Fruit fly (Drosophila melanogaster) whole organism, wandering third instar larva: ENCODE measurements around the gene CG14329.

Experiments
- Hr78 ChIP-seq: fragments of >200 bp; optimal IDR thresholded peaks from 2 replicates; lab custom pipeline; 2017; ENCODE audit warnings: missing biosample characterization, missing genetic modification characterization
- OdsH ChIP-seq: fragments of 200-800 bp; sonication (Bioruptor generic); optimal IDR thresholded peaks from 2 replicates; lab custom pipeline; 2016; ENCODE audit warnings: missing biosample characterization, mild to moderate bottlenecking, missing genetic modification characterization
- fru ChIP-seq: fragments of 200-800 bp; sonication (Bioruptor generic); optimal IDR thresholded peaks from 3 replicates; lab custom pipeline; 2016; ENCODE audit warnings: missing biosample characterization, mild to moderate bottlenecking, missing genetic modification characterization
- lola ChIP-seq: fragments of >200 bp; optimal IDR thresholded peaks from 2 replicates; lab custom pipeline; 2017; ENCODE audit warnings: missing biosample characterization, missing genetic modification characterization
- pan ChIP-seq: fragments of >200 bp; optimal IDR thresholded peaks from 2 replicates; lab custom pipeline; 2017
- usp ChIP-seq: fragments of >200 bp; optimal IDR thresholded peaks from 2 replicates; lab custom pipeline; 2017; ENCODE audit warnings: missing biosample characterization, missing genetic modification characterization

DNA sequence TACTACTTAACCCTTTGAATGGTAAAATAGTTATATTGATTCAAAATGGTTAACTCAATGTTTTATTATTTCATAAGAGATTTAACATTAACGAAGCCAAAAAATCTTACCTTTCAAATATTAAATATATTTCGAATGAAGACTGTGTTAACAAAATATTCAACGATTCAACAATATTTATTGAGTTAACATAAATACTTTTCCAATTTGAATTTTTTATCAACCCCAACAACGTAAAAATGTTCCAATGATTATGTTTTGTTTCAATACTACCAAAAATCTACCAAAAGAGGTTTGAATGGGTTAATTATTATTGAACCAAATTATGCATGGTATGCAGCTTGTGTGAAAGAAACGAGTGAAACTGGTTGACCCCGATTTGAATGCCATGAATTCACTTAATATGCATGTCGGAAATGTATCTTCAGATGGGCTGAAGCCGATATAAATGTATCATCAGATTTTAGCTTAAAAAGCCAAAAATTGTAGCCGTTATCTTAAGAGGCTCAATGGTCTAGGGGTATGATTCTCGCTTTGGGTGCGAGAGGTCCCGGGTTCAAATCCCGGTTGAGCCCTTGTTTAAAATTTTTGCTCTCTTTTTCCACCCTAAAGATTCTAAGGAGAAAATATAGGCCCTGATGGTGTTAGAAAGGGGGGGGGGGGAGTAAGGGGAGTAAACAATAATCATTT is 22.2 kb downstream of the CG14329 start:
- TF ChIP-seq fru (GFP tag; lab: Kevin White, UChicago) (no peak), OdsH (GFP tag; lab: Kevin White, UChicago) (no peak), usp (no peak), lola (no peak), Hr78 (GFP tag; lab: Kevin White, UChicago) (no peak), pan (lab: Kevin White, UChicago) (no peak)
